Fruit fly (Drosophila melanogaster) whole organism, embryonic: ENCODE results near the gene CG10341.

ENCODE experiments used
- ATbp ChIP-seq: fragments of 200-800 bp; sonication (Bioruptor generic); optimal IDR thresholded peaks from 2 replicates; lab custom pipeline; 2017; ENCODE audit warnings: missing biosample characterization, mild to moderate bottlenecking, missing genetic modification characterization, missing genetic modification reagents
- Antp ChIP-seq: fragments of 200-800 bp; sonication (Bioruptor generic); optimal IDR thresholded peaks from 3 replicates; lab custom pipeline; 2016; ENCODE audit warnings: missing biosample characterization, missing genetic modification characterization
- Atf3 ChIP-seq: fragments of 200-800 bp; sonication (Bioruptor generic); optimal IDR thresholded peaks from 3 replicates; lab custom pipeline; 2016; ENCODE audit warnings: missing biosample characterization, missing genetic modification characterization
- CG10543 ChIP-seq: fragments of 200-800 bp; sonication (Bioruptor generic); optimal IDR thresholded peaks from 3 replicates; lab custom pipeline; 2017; ENCODE audit warnings: missing biosample characterization, mild to moderate bottlenecking, missing genetic modification characterization, moderate library complexity
- CG11247 ChIP-seq: fragments of 200-800 bp; sonication (Bioruptor generic); IDR thresholded peaks from 2 replicates; pipeline ENCODE4 v1.3.6; 2022; ENCODE audit warnings: missing biosample characterization, missing genetic modification characterization
- CG11398 ChIP-seq: fragments of 200-800 bp; sonication (Bioruptor generic); optimal IDR thresholded peaks from 2 replicates; lab custom pipeline; 2016; ENCODE audit warnings: missing biosample characterization, missing genetic modification characterization
- CG12744 ChIP-seq: fragments of 200-800 bp; sonication (Bioruptor generic); optimal IDR thresholded peaks from 2 replicates; lab custom pipeline; 2016; ENCODE audit warnings: missing biosample characterization, missing genetic modification characterization
- CG13123 ChIP-seq: fragments of 200-800 bp; sonication (Bioruptor generic); optimal IDR thresholded peaks from 2 replicates; lab custom pipeline; 2016; ENCODE audit warnings: missing biosample characterization, missing genetic modification characterization
- CG13894 ChIP-seq: fragments of 200-800 bp; sonication (Bioruptor generic); optimal IDR thresholded peaks from 3 replicates; lab custom pipeline; 2018; ENCODE audit warnings: missing biosample characterization, mild to moderate bottlenecking, missing genetic modification characterization, moderate library complexity
- CG16863 ChIP-seq: fragments of 200-800 bp; sonication (Bioruptor generic); optimal IDR thresholded peaks from 3 replicates; lab custom pipeline; 2016; ENCODE audit warnings: missing biosample characterization, missing genetic modification characterization
- CG17361 ChIP-seq: fragments of 200-800 bp; sonication (Bioruptor generic); IDR thresholded peaks from 3 replicates; pipeline ENCODE4 v1.3.6; 2022; ENCODE audit warnings: missing biosample characterization, missing genetic modification characterization
- CG18599 ChIP-seq: fragments of 200-800 bp; sonication (Bioruptor generic); optimal IDR thresholded peaks from 3 replicates; lab custom pipeline; 2017; ENCODE audit warnings: missing biosample characterization, missing genetic modification characterization, mild to moderate bottlenecking, moderate library complexity, missing genetic modification reagents
- CG2889 ChIP-seq: fragments of 200-800 bp; sonication (Bioruptor generic); IDR thresholded peaks from 3 replicates; pipeline ENCODE4 v1.3.6; 2022; ENCODE audit warnings: missing biosample characterization, missing genetic modification characterization
- CG32772 ChIP-seq: fragments of 200-800 bp; sonication (Bioruptor generic); IDR thresholded peaks from 2 replicates; pipeline ENCODE4 v1.3.6; 2022; ENCODE audit warnings: missing biosample characterization, missing genetic modification characterization
- CG6254 ChIP-seq: fragments of 200-800 bp; sonication (Bioruptor generic); optimal IDR thresholded peaks from 3 replicates; lab custom pipeline; 2017; ENCODE audit warnings: mild to moderate bottlenecking, missing biosample characterization, missing genetic modification reagents, missing genetic modification characterization
- CG6689 ChIP-seq: fragments of 200-800 bp; sonication (Bioruptor generic); IDR thresholded peaks from 2 replicates; pipeline ENCODE4 v1.3.6; 2022; ENCODE audit warnings: missing biosample characterization, missing genetic modification characterization
- CG8281 ChIP-seq: fragments of 200-800 bp; sonication (Bioruptor generic); optimal IDR thresholded peaks from 2 replicates; lab custom pipeline; 2018; ENCODE audit warnings: missing biosample characterization, mild to moderate bottlenecking, missing genetic modification characterization, moderate library complexity
- CG8359 ChIP-seq: fragments of 200-800 bp; sonication (Bioruptor generic); optimal IDR thresholded peaks from 2 replicates; lab custom pipeline; 2017; ENCODE audit warnings: missing biosample characterization, mild to moderate bottlenecking, missing genetic modification characterization, borderline replicate concordance
- CG8924 ChIP-seq: fragments of 200-800 bp; optimal IDR thresholded peaks from 3 replicates; lab custom pipeline; 2019; ENCODE audit warnings: missing biosample characterization, mild to moderate bottlenecking, missing genetic modification characterization, moderate library complexity
- CG9797 ChIP-seq: fragments of 200-800 bp; sonication (Bioruptor generic); optimal IDR thresholded peaks from 3 replicates; lab custom pipeline; 2018; ENCODE audit warnings: missing biosample characterization, mild to moderate bottlenecking, missing genetic modification characterization
- CG9817 ChIP-seq: fragments of 200-800 bp; sonication (Bioruptor generic); optimal IDR thresholded peaks from 2 replicates; lab custom pipeline; 2018; ENCODE audit warnings: missing biosample characterization, mild to moderate bottlenecking, missing genetic modification characterization, moderate library complexity
- Dref ChIP-seq: fragments of 200-800 bp; sonication (Bioruptor generic); IDR thresholded peaks from 2 replicates; pipeline ENCODE4 v1.3.6; 2022; ENCODE audit warnings: missing biosample characterization, missing genetic modification characterization
- Ets65A ChIP-seq: fragments of 200-800 bp; sonication (Bioruptor generic); peaks from one replicate; lab custom pipeline; 2016; ENCODE audit warnings: missing biosample characterization, missing genetic modification characterization
- Gug ChIP-seq: fragments of 200-800 bp; sonication (Bioruptor generic); IDR thresholded peaks from 4 replicates; pipeline ENCODE4 v1.3.6; 2022; ENCODE audit warnings: missing biosample characterization, missing genetic modification characterization
- HLHmδ ChIP-seq: fragments of 200-800 bp; sonication (Bioruptor generic); optimal IDR thresholded peaks from 2 replicates; lab custom pipeline; 2018; ENCODE audit warnings: missing biosample characterization, mild to moderate bottlenecking, missing genetic modification characterization, moderate library complexity
- HmgZ ChIP-seq: fragments of 200-800 bp; sonication (Bioruptor generic); optimal IDR thresholded peaks from 2 replicates; lab custom pipeline; 2018; ENCODE audit warnings: missing biosample characterization, mild to moderate bottlenecking, missing genetic modification characterization
- Hmx ChIP-seq: fragments of 200-800 bp; sonication (Bioruptor generic); optimal IDR thresholded peaks from 2 replicates; lab custom pipeline; 2016; ENCODE audit warnings: missing biosample characterization, missing genetic modification characterization
- Lpt ChIP-seq: fragments of >200 bp; optimal IDR thresholded peaks from 2 replicates; lab custom pipeline; 2018; ENCODE audit warnings: missing biosample characterization, missing genetic modification characterization
- Meics ChIP-seq: fragments of 200-800 bp; sonication (Bioruptor generic); optimal IDR thresholded peaks from 2 replicates; lab custom pipeline; 2017; ENCODE audit warnings: missing biosample characterization, mild to moderate bottlenecking, missing genetic modification characterization
- Nf-YB ChIP-seq: fragments of 200-800 bp; sonication (Bioruptor generic); optimal IDR thresholded peaks from 3 replicates; lab custom pipeline; 2019; ENCODE audit warnings: missing biosample characterization, mild to moderate bottlenecking, missing genetic modification characterization, moderate library complexity
- NfI ChIP-seq: fragments of 200-800 bp; sonication (Bioruptor generic); optimal IDR thresholded peaks from 3 replicates; lab custom pipeline; 2018; ENCODE audit warnings: missing biosample characterization, mild to moderate bottlenecking, missing genetic modification characterization, moderate library complexity
- Ssrp ChIP-seq: fragments of 200-800 bp; sonication (Bioruptor generic); optimal IDR thresholded peaks from 2 replicates; lab custom pipeline; 2018; ENCODE audit warnings: missing biosample characterization, mild to moderate bottlenecking, missing genetic modification characterization, moderate library complexity
- ase ChIP-seq: fragments of 200-800 bp; sonication (Bioruptor generic); IDR thresholded peaks from 3 replicates; pipeline ENCODE4 v1.3.6; 2022; ENCODE audit warnings: missing biosample characterization, missing genetic modification characterization
- cad ChIP-seq: fragments of >200 bp; optimal IDR thresholded peaks from 2 replicates; lab custom pipeline; 2017; ENCODE audit warnings: missing biosample characterization, missing genetic modification characterization
- chif ChIP-seq, 2 experiments: fragments of 200-800 bp; sonication (Bioruptor generic); optimal IDR thresholded peaks; 3 replicates each; lab custom pipeline; 2016; ENCODE audit warnings: missing biosample characterization in 2 of 2, missing genetic modification characterization in 2 of 2
- da ChIP-seq: fragments of 200-800 bp; sonication (Bioruptor generic); optimal IDR thresholded peaks from 2 replicates; lab custom pipeline; 2016; ENCODE audit warnings: missing biosample characterization, missing genetic modification characterization
- esg ChIP-seq: fragments of 200-800 bp; sonication (Bioruptor generic); conservative IDR thresholded peaks from 2 replicates; pipeline ENCODE4 v1.3.6; 2022; ENCODE audit warnings: missing biosample characterization, missing genetic modification characterization
- ewg ChIP-seq: fragments of 200-800 bp; sonication (Bioruptor generic); optimal IDR thresholded peaks from 3 replicates; lab custom pipeline; 2017; ENCODE audit warnings: mild to moderate bottlenecking, missing biosample characterization, missing genetic modification reagents, missing genetic modification characterization
- fd3F ChIP-seq: fragments of 200-800 bp; sonication (Bioruptor generic); optimal IDR thresholded peaks from 2 replicates; lab custom pipeline; 2018; ENCODE audit warnings: missing biosample characterization, mild to moderate bottlenecking, missing genetic modification characterization, moderate library complexity
- fd96Cb ChIP-seq: fragments of 200-800 bp; sonication (Bioruptor generic); optimal IDR thresholded peaks from 2 replicates; lab custom pipeline; 2018; ENCODE audit warnings: missing biosample characterization, mild to moderate bottlenecking, missing genetic modification characterization, moderate library complexity
- hbn ChIP-seq: fragments of 200-800 bp; sonication (Bioruptor generic); IDR thresholded peaks from 2 replicates; pipeline ENCODE4 v1.3.6; 2022; ENCODE audit warnings: missing biosample characterization, missing genetic modification characterization; ENCODE audit not compliant: partially characterized antibody
- jing ChIP-seq: fragments of 200-800 bp; sonication (Bioruptor generic); optimal IDR thresholded peaks from 2 replicates; lab custom pipeline; 2018; ENCODE audit warnings: missing biosample characterization, mild to moderate bottlenecking, missing genetic modification characterization
- p53 ChIP-seq: fragments of 200-800 bp; sonication (Bioruptor generic); optimal IDR thresholded peaks from 2 replicates; lab custom pipeline; 2016; ENCODE audit warnings: missing biosample characterization, missing genetic modification characterization
- peb ChIP-seq: fragments of 200-800 bp; sonication (Bioruptor generic); IDR thresholded peaks from 2 replicates; pipeline ENCODE4 v1.3.6; 2022; ENCODE audit warnings: missing biosample characterization, missing genetic modification characterization
- pita ChIP-seq: fragments of 200-800 bp; sonication (Bioruptor generic); optimal IDR thresholded peaks from 2 replicates; lab custom pipeline; 2017; ENCODE audit warnings: missing biosample characterization, mild to moderate bottlenecking, missing genetic modification characterization
- sens ChIP-seq: fragments of 200-800 bp; sonication (Bioruptor generic); peaks from one replicate; lab custom pipeline; 2016; ENCODE audit warnings: missing biosample characterization, missing genetic modification characterization
- so ChIP-seq: fragments of 200-800 bp; sonication (Bioruptor generic); IDR thresholded peaks from 3 replicates; pipeline ENCODE4 v1.3.6; 2022; ENCODE audit warnings: missing biosample characterization, missing genetic modification characterization
- stwl ChIP-seq: fragments of 200-800 bp; sonication (Bioruptor generic); optimal IDR thresholded peaks from 3 replicates; lab custom pipeline; 2018; ENCODE audit warnings: missing biosample characterization, mild to moderate bottlenecking, missing genetic modification characterization, moderate library complexity
- twi ChIP-seq: fragments of 200-800 bp; optimal IDR thresholded peaks from 2 replicates; lab custom pipeline; 2019; ENCODE audit warnings: missing biosample characterization, mild to moderate bottlenecking, missing genetic modification characterization, moderate library complexity

CG10341 gene

DNA sequence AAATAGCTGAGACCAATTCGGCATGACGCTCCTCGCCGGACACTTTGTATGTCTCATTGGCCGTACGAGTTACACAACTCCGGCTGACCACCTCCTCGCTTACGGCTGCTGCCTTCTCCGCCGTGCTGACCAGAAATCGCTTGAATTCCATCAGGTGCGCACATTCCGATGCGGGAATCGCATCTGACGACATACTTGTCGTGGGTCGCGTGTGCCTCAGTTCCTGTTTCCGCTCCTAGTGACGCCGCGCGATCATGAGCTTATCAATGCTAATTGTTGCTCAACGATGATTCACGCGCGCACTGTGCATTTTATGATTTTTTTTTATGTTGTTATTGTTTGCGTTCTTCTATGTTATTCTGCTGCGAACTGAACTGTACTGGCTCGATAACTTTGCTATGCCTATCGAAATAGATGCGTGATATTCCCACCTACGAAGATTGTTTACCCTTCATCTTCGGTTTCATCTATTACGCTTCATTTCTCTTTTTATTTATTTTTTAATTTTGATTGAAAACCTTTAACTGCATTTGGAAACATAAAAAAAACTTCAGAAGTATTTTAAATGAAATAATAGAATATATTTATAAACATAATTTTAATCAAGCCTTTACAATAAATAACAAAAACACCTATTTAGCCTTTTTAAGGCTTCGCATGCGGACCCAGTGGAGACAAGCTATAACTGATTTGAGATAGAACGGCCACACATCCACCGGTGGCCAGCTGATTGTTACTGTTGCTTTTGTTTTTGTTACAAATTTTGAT is 4.4 kb downstream of the CG10341 start, which contains the start of the genes CG10376 and CG10343 (continued):
- TF ChIP-seq CG11247 (peak; percentile 79), CG12744 (GFP tag; lab: Kevin White, UChicago) (no peak), CG6254 (GFP tag; lab: Kevin White, UChicago) (peak; percentile 50), sens (GFP tag; lab: Kevin White, UChicago) (peak; percentile 92), CG11398 (peak; percentile 11), CG17361 (GFP tag; lab: Robert Waterston, UW) (peak; percentile 98), esg (GFP tag; lab: Robert Waterston, UW) (peak; percentile 85), CG6689 (peak; percentile 89), CG32772 (no peak; the same call in none of the 2 replicates), NfI (GFP tag; lab: Kevin White, UChicago) (peak; percentile 86), p53 (GFP tag; lab: Kevin White, UChicago) (peak; percentile 34), stwl (tag; lab: Kevin White, UChicago) (peak; percentile 68), CG8281 (tag; lab: Kevin White, UChicago) (peak; percentile 70), Ets65A (GFP tag; lab: Kevin White, UChicago) (peak; percentile 98), twi (peak; percentile 90), Hmx (GFP tag; lab: Kevin White, UChicago) (no peak), CG18599 (peak; percentile 88), Meics (peak; percentile 86), CG10543 (peak; percentile 92), CG8359 (GFP tag; lab: Kevin White, UChicago) (peak; percentile 42), HmgZ (tag; lab: Kevin White, UChicago) (peak; percentile 81), so (peak; percentile 62; the same call in 1 of the 3 replicates), HLHmδ (GFP tag; lab: Kevin White, UChicago) (no peak), fd3F (GFP tag; lab: Kevin White, UChicago) (peak; percentile 90), CG8924 (tag; lab: Kevin White, UChicago) (peak; percentile 95), CG9797 (GFP tag; lab: Kevin White, UChicago) (peak; percentile 92), Antp (peak; percentile 52), CG2889 (GFP tag; lab: Robert Waterston, UW) (peak; percentile 73; the same call in 2 of the 3 replicates), CG9817 (tag; lab: Kevin White, UChicago) (peak; percentile 96), Ssrp (tag; lab: Kevin White, UChicago) (peak; percentile 95), ewg (peak; percentile 79), CG13123 (GFP tag; lab: Kevin White, UChicago) (peak; percentile 55), fd96Cb (tag; lab: Kevin White, UChicago) (peak; percentile 91), CG13894 (tag; lab: Kevin White, UChicago) (peak; percentile 89), cad (GFP tag; lab: Kevin White, UChicago) (no peak), ATbp (GFP tag; lab: Kevin White, UChicago) (peak; percentile 74), peb (GFP tag; lab: Robert Waterston, UW) (peak; percentile 69; the same call in 1 of the 2 replicates), Dref (GFP tag; lab: Robert Waterston, UW) (peak; percentile 56), hbn (no peak), ase (GFP tag; lab: Robert Waterston, UW) (peak; percentile 62; the same call in 1 of the 3 replicates), CG16863 (GFP tag; lab: Kevin White, UChicago) (peak; percentile 30), Atf3 (GFP tag; lab: Kevin White, UChicago) (peak; percentile 51), chif (GFP tag; optimal IDR thresholded peaks at IDR 0.05; lab: Kevin White, UChicago) (peak in 1 of 2 experiments; percentile 54), da (GFP tag; lab: Kevin White, UChicago) (no peak), Lpt (no peak), Nf-YB (GFP tag; lab: Kevin White, UChicago) (peak; percentile 74), jing (peak; percentile 40), pita (GFP tag; lab: Kevin White, UChicago) (no peak), Gug (GFP tag; lab: Robert Waterston, UW) (peak; percentile 86)
